Comparison of ENCODE assay signal across 2 fruit fly cellular contexts in the genomic region with DNA sequence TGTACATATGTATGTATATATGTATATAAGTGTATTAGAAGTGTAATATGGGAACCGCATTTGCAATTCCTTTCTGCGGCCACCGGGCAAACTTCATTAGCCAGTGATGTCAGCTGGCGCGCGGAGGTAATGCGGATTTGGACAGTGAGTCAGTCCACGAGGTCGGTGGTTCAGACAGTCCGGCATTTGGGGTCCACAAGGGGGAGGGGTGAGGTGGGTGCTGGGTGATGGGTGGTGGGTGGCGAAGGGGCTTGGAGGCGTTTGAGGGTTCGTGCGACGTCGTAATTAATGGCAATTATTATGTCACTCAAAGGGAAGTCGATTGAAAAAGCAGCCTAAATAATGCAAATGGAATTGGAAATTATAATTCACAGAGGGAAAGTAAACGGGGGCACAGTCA.
TF ChIP-seq lines count a peak whose summit lies in the region.

No protein-coding gene starts in this region.

- TF ChIP-seq CTCF in whole organism, embryonic (GFP tag; optimal IDR thresholded peaks at IDR 0.05; lab: Kevin White, UChicago): no peak

TF ChIP-seq in whole organism, adult, 20 proteins besides CTCF, POLR2A, EP300 and RAD21:
- TF ChIP-seq Mnt (GFP tag; optimal IDR thresholded peaks at IDR 0.05; lab: Kevin White, UChicago): no peak
- peak; percentile 89 for TF ChIP-seq CG12768 (GFP tag; optimal IDR thresholded peaks at IDR 0.05; lab: Kevin White, UChicago)
- no peak for TF ChIP-seq CG11617 (GFP tag; optimal IDR thresholded peaks at IDR 0.05; lab: Kevin White, UChicago)
- TF ChIP-seq cic (GFP tag; optimal IDR thresholded peaks at IDR 0.05; lab: Kevin White, UChicago): peak; percentile 42
- no peak for TF ChIP-seq pad (GFP tag; optimal IDR thresholded peaks at IDR 0.05; lab: Kevin White, UChicago)
- TF ChIP-seq ovo (GFP tag; optimal IDR thresholded peaks at IDR 0.05; lab: Kevin White, UChicago): peak; percentile 18
- TF ChIP-seq tj (GFP tag; optimal IDR thresholded peaks at IDR 0.05; lab: Kevin White, UChicago): peak; percentile 34

TF ChIP-seq in whole organism, embryonic, 481 proteins besides CTCF, POLR2A, EP300 and RAD21:
- TF ChIP-seq Hsf (GFP tag; optimal IDR thresholded peaks at IDR 0.05; lab: Kevin White, UChicago): no peak
- TF ChIP-seq Oli (tag; optimal IDR thresholded peaks at IDR 0.05; lab: Kevin White, UChicago): no peak
- peak; percentile 5 for TF ChIP-seq cwo (GFP tag; optimal IDR thresholded peaks at IDR 0.05; lab: Kevin White, UChicago)
- no peak for TF ChIP-seq CG6654 (GFP tag; optimal IDR thresholded peaks at IDR 0.05; lab: Kevin White, UChicago)
- TF ChIP-seq B-H1 (GFP tag; IDR thresholded peaks at IDR 0.05; lab: Robert Waterston, UW): no peak
- TF ChIP-seq btn (GFP tag; optimal IDR thresholded peaks at IDR 0.05; lab: Kevin White, UChicago): no peak
- peak; percentile 5; the same call in 1 of the 3 replicates for TF ChIP-seq CG11456 (GFP tag; IDR thresholded peaks at IDR 0.05; lab: Robert Waterston, UW)
- TF ChIP-seq ewg (GFP tag; optimal IDR thresholded peaks at IDR 0.05; lab: Kevin White, UChicago): no peak
- TF ChIP-seq slou (GFP tag; optimal IDR thresholded peaks at IDR 0.05; lab: Kevin White, UChicago): no peak
- TF ChIP-seq slp2 (GFP tag; optimal IDR thresholded peaks at IDR 0.05; lab: Kevin White, UChicago): no peak
- no peak for TF ChIP-seq cas (GFP tag; IDR thresholded peaks at IDR 0.05; lab: Robert Waterston, UW)
- no peak for TF ChIP-seq klu (GFP tag; IDR thresholded peaks at IDR 0.05; lab: Robert Waterston, UW)
- TF ChIP-seq repo (GFP tag; optimal IDR thresholded peaks at IDR 0.05; lab: Kevin White, UChicago): no peak
- TF ChIP-seq ranshi (GFP tag; IDR thresholded peaks at IDR 0.05; lab: Robert Waterston, UW): no peak
- TF ChIP-seq CG2712 (tag; optimal IDR thresholded peaks at IDR 0.05; lab: Kevin White, UChicago): no peak
- TF ChIP-seq unpg (GFP tag; optimal IDR thresholded peaks at IDR 0.05; lab: Kevin White, UChicago): no peak
- TF ChIP-seq fd64A (GFP tag; optimal IDR thresholded peaks at IDR 0.05; lab: Kevin White, UChicago): no peak
- TF ChIP-seq CG9876 (GFP tag; optimal IDR thresholded peaks at IDR 0.05; lab: Kevin White, UChicago): no peak
- no peak for TF ChIP-seq tap (tag; optimal IDR thresholded peaks at IDR 0.05; lab: Kevin White, UChicago)
- TF ChIP-seq CG3065 (GFP tag; optimal IDR thresholded peaks at IDR 0.05; lab: Kevin White, UChicago): no peak
- no peak for TF ChIP-seq sug (tag; optimal IDR thresholded peaks at IDR 0.05; lab: Kevin White, UChicago)
- no peak for TF ChIP-seq Sox102F (GFP tag; optimal IDR thresholded peaks at IDR 0.05; lab: Kevin White, UChicago)
- no peak for TF ChIP-seq tll (GFP tag; optimal IDR thresholded peaks at IDR 0.05; lab: Kevin White, UChicago)
- no peak for TF ChIP-seq CG13624 (GFP tag; optimal IDR thresholded peaks at IDR 0.05; lab: Kevin White, UChicago)
- no peak for TF ChIP-seq Hr51 (GFP tag; optimal IDR thresholded peaks at IDR 0.05; lab: Kevin White, UChicago)
- TF ChIP-seq row (GFP tag; IDR thresholded peaks at IDR 0.05; lab: Robert Waterston, UW): 0 out of 3 replicates have a peak, but pooled peaks have one; percentile 4
- no peak for TF ChIP-seq Optix (GFP tag; IDR thresholded peaks at IDR 0.05; lab: Robert Waterston, UW)
- TF ChIP-seq crol (GFP tag; IDR thresholded peaks at IDR 0.05; lab: Robert Waterston, UW): peak; percentile 56
- TF ChIP-seq CkIIα-i1 (GFP tag; IDR thresholded peaks at IDR 0.05; lab: Robert Waterston, UW): no peak
- no peak for TF ChIP-seq Asciz (GFP tag; optimal IDR thresholded peaks at IDR 0.05; lab: Kevin White, UChicago)
- no peak for TF ChIP-seq insv (GFP tag; optimal IDR thresholded peaks at IDR 0.05; lab: Kevin White, UChicago)
- no peak for TF ChIP-seq CG33213 (GFP tag; optimal IDR thresholded peaks at IDR 0.05; lab: Kevin White, UChicago)
- 0 out of 2 replicates have a peak, but pooled peaks have one; percentile 29 for TF ChIP-seq CG9932 (GFP tag; IDR thresholded peaks at IDR 0.05; lab: Robert Waterston, UW)
- no peak for TF ChIP-seq toy (GFP tag; IDR thresholded peaks at IDR 0.05; lab: Robert Waterston, UW)
- no peak for TF ChIP-seq zf30C (GFP tag; optimal IDR thresholded peaks at IDR 0.05; lab: Kevin White, UChicago)
- TF ChIP-seq CG34376 (GFP tag; optimal IDR thresholded peaks at IDR 0.05; lab: Kevin White, UChicago): no peak
- TF ChIP-seq NFAT (GFP tag; IDR thresholded peaks at IDR 0.05; lab: Robert Waterston, UW): 0 out of 2 replicates have a peak, but pooled peaks have one; percentile 1
- TF ChIP-seq CG4820 (GFP tag; optimal IDR thresholded peaks at IDR 0.05; lab: Kevin White, UChicago): no peak
- peak; percentile 12 for TF ChIP-seq Med (GFP tag; lab: Kevin White, UChicago)
- TF ChIP-seq chinmo (GFP tag; IDR thresholded peaks at IDR 0.05; lab: Robert Waterston, UW; ENCODE audit: partially characterized antibody): 0 out of 4 replicates have a peak, but pooled peaks have one; percentile 40
- no peak for TF ChIP-seq Nf-YC (tag; optimal IDR thresholded peaks at IDR 0.05; lab: Kevin White, UChicago)
- no peak for TF ChIP-seq ftz-f1 (GFP tag; optimal IDR thresholded peaks at IDR 0.05; lab: Kevin White, UChicago)
- TF ChIP-seq sens-2 (GFP tag; IDR thresholded peaks at IDR 0.05; lab: Robert Waterston, UW): no peak
